Worm (Caenorhabditis elegans) whole organism, L2 larva: Measurements from ENCODE around the gene T13A10.64.

ENCODE experiments used
- C34F6.9 ChIP-seq: fragments of 150-350 bp; optimal IDR thresholded peaks from 2 replicates; lab custom pipeline; 2014; ENCODE audit warnings: missing biosample characterization, missing genetic modification characterization
- F13H6.1 ChIP-seq: sonication (generic microtip); optimal IDR thresholded peaks from 2 replicates; lab custom pipeline; 2016; ENCODE audit warnings: missing genetic modification characterization, missing compliant biosample characterization
- R02D3.7 ChIP-seq: fragments of 150-350 bp; optimal IDR thresholded peaks from 2 replicates; lab custom pipeline; 2014; ENCODE audit warnings: missing biosample characterization, missing genetic modification characterization
- ZK546.5 ChIP-seq: sonication (generic microtip); optimal IDR thresholded peaks from 2 replicates; lab custom pipeline; 2017; ENCODE audit warnings: missing biosample characterization, missing genetic modification characterization
- aly-2 ChIP-seq: fragments of 150-350 bp; optimal IDR thresholded peaks from 2 replicates; lab custom pipeline; 2014; ENCODE audit warnings: missing biosample characterization, missing genetic modification characterization
- ama-1 ChIP-seq: fragments of 150-350 bp; optimal IDR thresholded peaks from 2 replicates; lab custom pipeline; 2018; ENCODE audit warnings: inconsistent platforms
- blmp-1 ChIP-seq: sonication (generic microtip); optimal IDR thresholded peaks from 2 replicates; lab custom pipeline; 2017; ENCODE audit warnings: missing genetic modification characterization, mild to moderate bottlenecking, missing compliant biosample characterization, antibody characterized with exemption, moderate library complexity; ENCODE audit not compliant: insufficient read depth
- ceh-16 ChIP-seq: fragments of 150-350 bp; optimal IDR thresholded peaks from 2 replicates; lab custom pipeline; 2014; ENCODE audit warnings: missing biosample characterization, missing genetic modification characterization
- ceh-82 ChIP-seq: fragments of 150-350 bp; optimal IDR thresholded peaks from 2 replicates; lab custom pipeline; 2014; ENCODE audit warnings: missing biosample characterization, missing genetic modification characterization
- crh-2 ChIP-seq: sonication (generic microtip); optimal IDR thresholded peaks from 2 replicates; lab custom pipeline; 2017; ENCODE audit warnings: missing biosample characterization, missing genetic modification characterization
- egl-27 ChIP-seq: sonication (generic microtip); optimal IDR thresholded peaks from 3 replicates; lab custom pipeline; 2017; ENCODE audit warnings: missing biosample characterization, missing genetic modification reagents, missing genetic modification characterization
- elt-1 ChIP-seq: fragments of 150-350 bp; optimal IDR thresholded peaks from 2 replicates; lab custom pipeline; 2014; ENCODE audit warnings: missing biosample characterization, missing genetic modification characterization
- fos-1 ChIP-seq: fragments of 150-350 bp; optimal IDR thresholded peaks from 2 replicates; lab custom pipeline; 2014; ENCODE audit warnings: missing biosample characterization, missing genetic modification characterization
- lin-11 ChIP-seq: fragments of 150-350 bp; sonication (generic microtip); optimal IDR thresholded peaks from 2 replicates; lab custom pipeline; 2014; ENCODE audit warnings: missing biosample characterization, missing genetic modification characterization, inconsistent platforms, mixed read lengths
- lin-13 ChIP-seq: fragments of 150-350 bp; optimal IDR thresholded peaks from 2 replicates; lab custom pipeline; 2014; ENCODE audit warnings: missing biosample characterization, missing genetic modification reagents, missing genetic modification characterization
- lin-39 ChIP-seq: fragments of 150-350 bp; optimal IDR thresholded peaks from 2 replicates; lab custom pipeline; 2014; ENCODE audit warnings: missing biosample characterization, missing genetic modification reagents, missing genetic modification characterization
- lsy-2 ChIP-seq, 2 experiments: fragments of 150-350 bp in 1 of 2; sonication (generic microtip) in 1 of 2; optimal IDR thresholded peaks; 2 replicates each; lab custom pipeline; 2014 to 2017; ENCODE audit warnings: missing biosample characterization in 2 of 2, missing genetic modification characterization in 2 of 2
- mab-5 ChIP-seq: fragments of 150-350 bp; optimal IDR thresholded peaks from 2 replicates; lab custom pipeline; 2014; ENCODE audit warnings: missing biosample characterization, missing genetic modification characterization
- nhr-11 ChIP-seq: fragments of 150-350 bp; optimal IDR thresholded peaks from 2 replicates; lab custom pipeline; 2014; ENCODE audit warnings: missing biosample characterization, missing genetic modification characterization
- nhr-12 ChIP-seq: fragments of 150-350 bp; optimal IDR thresholded peaks from 2 replicates; lab custom pipeline; 2014; ENCODE audit warnings: missing biosample characterization, missing genetic modification characterization
- nhr-129 ChIP-seq: fragments of 150-350 bp; optimal IDR thresholded peaks from 2 replicates; lab custom pipeline; 2014; ENCODE audit warnings: missing biosample characterization, missing genetic modification characterization
- nhr-21 ChIP-seq: fragments of 150-350 bp; optimal IDR thresholded peaks from 2 replicates; lab custom pipeline; 2014; ENCODE audit warnings: missing biosample characterization, missing genetic modification characterization
- nhr-237 ChIP-seq: fragments of 150-350 bp; optimal IDR thresholded peaks from 2 replicates; lab custom pipeline; 2014; ENCODE audit warnings: missing biosample characterization, missing genetic modification characterization
- nhr-25 ChIP-seq: fragments of 150-350 bp; sonication (generic microtip); optimal IDR thresholded peaks from 3 replicates; lab custom pipeline; 2014; ENCODE audit warnings: missing biosample characterization, missing genetic modification characterization
- peb-1 ChIP-seq: fragments of 150-350 bp; optimal IDR thresholded peaks from 2 replicates; lab custom pipeline; 2014; ENCODE audit warnings: missing biosample characterization, missing genetic modification characterization
- skn-1 ChIP-seq: sonication (generic microtip); optimal IDR thresholded peaks from 2 replicates; lab custom pipeline; 2017; ENCODE audit warnings: missing biosample characterization, missing genetic modification characterization
- sma-3 ChIP-seq: sonication (generic microtip); optimal IDR thresholded peaks from 2 replicates; lab custom pipeline; 2016; ENCODE audit warnings: missing genetic modification reagents, missing genetic modification characterization, missing compliant biosample characterization
- sma-9 ChIP-seq, 2 experiments: fragments of 150-350 bp in 1 of 2; sonication (generic microtip) in 1 of 2; optimal IDR thresholded peaks; 2 replicates each; lab custom pipeline; 2014 to 2016; ENCODE audit warnings: missing genetic modification characterization in 2 of 2, mild to moderate bottlenecking in 1 of 2, missing biosample characterization in 1 of 2, missing compliant biosample characterization in 1 of 2, missing genetic modification reagents in 1 of 2, moderate library complexity in 1 of 2
- snpc-4 ChIP-seq: fragments of 150-350 bp; optimal IDR thresholded peaks from 2 replicates; lab custom pipeline; 2014; ENCODE audit warnings: missing biosample characterization, missing genetic modification characterization
- unc-62 ChIP-seq: fragments of 150-350 bp; optimal IDR thresholded peaks from 2 replicates; lab custom pipeline; 2014; ENCODE audit warnings: missing biosample characterization, missing genetic modification reagents, missing genetic modification characterization
- zag-1 ChIP-seq: fragments of 150-350 bp; optimal IDR thresholded peaks from 2 replicates; lab custom pipeline; 2014; ENCODE audit warnings: missing biosample characterization, missing genetic modification characterization
- ztf-1 ChIP-seq: fragments of 200-800 bp; sonication (Bioruptor generic); conservative IDR thresholded peaks from 2 replicates; pipeline ENCODE4 v1.3.6; 2022; ENCODE audit warnings: missing genetic modification characterization, missing compliant biosample characterization
- ztf-4 ChIP-seq: fragments of 150-350 bp; optimal IDR thresholded peaks from 2 replicates; lab custom pipeline; 2014; ENCODE audit warnings: missing biosample characterization, missing genetic modification characterization

T13A10.64 gene

ce11 chrIV:6221878-6222277, 32.9 kb upstream of the T13A10.64 start, which contains the start of gene C49A9.3:
TSS of gene C49A9.3 (plus strand) at chrIV:6222089.
- TF ChIP-seq ceh-82 (tag; lab: Kevin White, UChicago) (no peak), fos-1 (peak; percentile 82)
- TF ChIP-seq, all 48 proteins: peak for 1

ce11 chrIV:6225143-6225542, 29.6 kb upstream of the T13A10.64 start, which contains the start of gene C49A9.2:
TSS of gene C49A9.2 (plus strand) at chrIV:6225443.
- TF ChIP-seq C34F6.9 (tag; lab: Kevin White, UChicago) (no peak), ztf-4 (tag; lab: Kevin White, UChicago) (no peak), nhr-11 (no peak), lin-39 (tag; lab: Kevin White, UChicago) (no peak), nhr-129 (tag; lab: Kevin White, UChicago) (no peak), elt-1 (tag; lab: Kevin White, UChicago) (no peak)

ce11 chrIV:6227974-6228373, 26.8 kb upstream of the T13A10.64 start, which contains the start of gene C49A9.1:
TSS of gene C49A9.1 (plus strand) at chrIV:6228190.
- no peak for TF ChIP-seq sma-3 (GFP tag; lab: Kevin White, UChicago)
- peak; percentile 72 for TF ChIP-seq fos-1

- TF ChIP-seq lin-39 (tag; lab: Kevin White, UChicago) (no peak), blmp-1 (no peak), lin-11 (tag; lab: Kevin White, UChicago) (no peak), fos-1 (peak; percentile 93)
These were observed 24.1 kb upstream of the T13A10.64 start, which contains the start of gene F58F9.4 for ce11 chrIV:6230560-6231073. TSS of gene F58F9.4 (plus strand) at chrIV:6231023.

ce11 chrIV:6232769-6233290, 21.9 kb upstream of the T13A10.64 start, which contains the start of gene F58F9.3:
TSS of gene F58F9.3 (plus strand) at chrIV:6233240.
- no peak for TF ChIP-seq ama-1 (lab: Kevin White, UChicago)
- no peak for TF ChIP-seq snpc-4 (tag; lab: Kevin White, UChicago)
- TF ChIP-seq crh-2 (tag; lab: Kevin White, UChicago): peak; percentile 3
- TF ChIP-seq zag-1 (tag; lab: Kevin White, UChicago): no peak
- no peak for TF ChIP-seq nhr-21 (tag; lab: Kevin White, UChicago)
- no peak for TF ChIP-seq aly-2 (tag; lab: Kevin White, UChicago)
- no peak for TF ChIP-seq nhr-12
- peak; percentile 89 for TF ChIP-seq fos-1
- TF ChIP-seq lin-39 (tag; lab: Kevin White, UChicago): no peak
- no peak for TF ChIP-seq F13H6.1
- no peak for TF ChIP-seq lin-11 (tag; lab: Kevin White, UChicago)
- no peak for TF ChIP-seq sma-9 (GFP tag; optimal IDR thresholded peaks at IDR 0.05; lab: Kevin White, UChicago)
- TF ChIP-seq sma-9 (tag; optimal IDR thresholded peaks at IDR 0.05; lab: Kevin White, UChicago): no peak

ce11 chrIV:6237508-6238227, 17.1 kb upstream of the T13A10.64 start, which contains the start of the genes F58F9.6 and F58F9.8:
TSS of gene F58F9.6 (minus strand) at chrIV:6237608.
TSS of gene F58F9.8 (plus strand) at chrIV:6238177.
- no peak for TF ChIP-seq blmp-1
- TF ChIP-seq lin-11 (tag; lab: Kevin White, UChicago): no peak
- no peak for TF ChIP-seq lin-13 (GFP tag; lab: Kevin White, UChicago)
- no peak for TF ChIP-seq peb-1
- TF ChIP-seq fos-1: no peak
- TF ChIP-seq ztf-4 (tag; lab: Kevin White, UChicago): no peak
- no peak for TF ChIP-seq C34F6.9 (tag; lab: Kevin White, UChicago)

- TF ChIP-seq elt-1 (tag; lab: Kevin White, UChicago) (no peak), aly-2 (tag; lab: Kevin White, UChicago) (no peak), nhr-237 (tag; lab: Kevin White, UChicago) (no peak), snpc-4 (tag; lab: Kevin White, UChicago) (no peak), crh-2 (tag; lab: Kevin White, UChicago) (no peak), ceh-16 (tag; lab: Kevin White, UChicago) (no peak), blmp-1 (no peak), egl-27 (tag; lab: Kevin White, UChicago) (no peak), ZK546.5 (no peak), nhr-25 (tag; lab: Kevin White, UChicago) (no peak), ztf-1 (GFP tag; lab: Robert Waterston, UW) (no peak), lin-11 (tag; lab: Kevin White, UChicago) (no peak), lsy-2 (tag; optimal IDR thresholded peaks at IDR 0.05; lab: Kevin White, UChicago) (no peak), skn-1 (tag; lab: Kevin White, UChicago) (no peak), mab-5 (no peak), R02D3.7 (tag; lab: Kevin White, UChicago) (no peak), sma-3 (GFP tag; lab: Kevin White, UChicago) (no peak), unc-62 (GFP tag; lab: Kevin White, UChicago) (no peak), lin-13 (GFP tag; lab: Kevin White, UChicago) (no peak), ama-1 (lab: Kevin White, UChicago) (no peak)
These were observed 14.7 kb upstream of the T13A10.64 start, which contains the start of gene F58F9.9 for ce11 chrIV:6239993-6240392. TSS of gene F58F9.9 (plus strand) at chrIV:6240293.
